Worm (Caenorhabditis elegans) whole organism, L3 larva: ENCODE measurements around the gene npr-39.

Experiments
- ZK546.5 ChIP-seq: sonication (generic microtip); optimal IDR thresholded peaks from 2 replicates; lab custom pipeline; 2017; ENCODE audit warnings: missing biosample characterization, missing genetic modification characterization
- aly-2 ChIP-seq: fragments of 150-350 bp; optimal IDR thresholded peaks from 2 replicates; lab custom pipeline; 2014; ENCODE audit warnings: missing biosample characterization, missing genetic modification characterization
- ama-1 ChIP-seq: fragments of 150-350 bp; optimal IDR thresholded peaks from 2 replicates; lab custom pipeline; 2018
- ceh-16 ChIP-seq: sonication (generic microtip); optimal IDR thresholded peaks from 2 replicates; lab custom pipeline; 2017; ENCODE audit warnings: missing biosample characterization, missing genetic modification characterization
- ceh-28 ChIP-seq: fragments of 150-350 bp; optimal IDR thresholded peaks from 2 replicates; lab custom pipeline; 2014; ENCODE audit warnings: missing biosample characterization, missing genetic modification reagents, missing genetic modification characterization
- ceh-9 ChIP-seq: sonication (generic microtip); optimal IDR thresholded peaks from 2 replicates; lab custom pipeline; 2018; ENCODE audit warnings: missing biosample characterization, missing genetic modification characterization
- daf-12 ChIP-seq: fragments of 150-350 bp; optimal IDR thresholded peaks from 2 replicates; lab custom pipeline; 2014; ENCODE audit warnings: missing biosample characterization, missing genetic modification reagents, missing genetic modification characterization
- egl-27 ChIP-seq: sonication (generic microtip); optimal IDR thresholded peaks from 4 replicates; lab custom pipeline; 2017; ENCODE audit warnings: missing biosample characterization, missing genetic modification reagents, missing genetic modification characterization
- elt-1 ChIP-seq: fragments of 150-350 bp; optimal IDR thresholded peaks from 2 replicates; lab custom pipeline; 2014; ENCODE audit warnings: missing biosample characterization, missing genetic modification characterization
- elt-2 ChIP-seq: sonication (generic microtip); optimal IDR thresholded peaks from 2 replicates; lab custom pipeline; 2016; ENCODE audit warnings: missing genetic modification reagents, mild to moderate bottlenecking, missing genetic modification characterization, missing compliant biosample characterization
- elt-3 ChIP-seq, 3 experiments: fragments of 150-350 bp in 1 of 3; sonication (generic microtip) in 2 of 3; optimal IDR thresholded peaks; 2 replicates in 2 of 3; 4 replicates in 1 of 3; lab custom pipeline; 2014 to 2017; ENCODE audit warnings: missing biosample characterization in 3 of 3, missing genetic modification characterization in 3 of 3
- eor-1 ChIP-seq, 2 experiments: fragments of 150-350 bp; optimal IDR thresholded peaks; 2 replicates each; lab custom pipeline; 2014 to 2018; ENCODE audit warnings: missing biosample characterization in 2 of 2, missing genetic modification characterization in 2 of 2
- fkh-10 ChIP-seq: sonication (generic microtip); optimal IDR thresholded peaks from 2 replicates; lab custom pipeline; 2017; ENCODE audit warnings: missing biosample characterization, missing genetic modification reagents, missing genetic modification characterization
- fos-1 ChIP-seq: fragments of 150-350 bp; optimal IDR thresholded peaks from 2 replicates; lab custom pipeline; 2014; ENCODE audit warnings: missing biosample characterization, missing genetic modification characterization
- hmg-11 ChIP-seq: sonication (generic microtip); optimal IDR thresholded peaks from 2 replicates; lab custom pipeline; 2016; ENCODE audit warnings: missing genetic modification characterization, missing compliant biosample characterization
- jun-1 ChIP-seq: fragments of 150-350 bp; optimal IDR thresholded peaks from 2 replicates; lab custom pipeline; 2014; ENCODE audit warnings: missing biosample characterization, missing genetic modification reagents, missing genetic modification characterization
- lin-15B ChIP-seq: fragments of 150-350 bp; optimal IDR thresholded peaks from 2 replicates; lab custom pipeline; 2014; ENCODE audit warnings: missing biosample characterization, missing genetic modification characterization
- lin-39 ChIP-seq: fragments of 150-350 bp; optimal IDR thresholded peaks from 2 replicates; lab custom pipeline; 2018; ENCODE audit warnings: missing biosample characterization, missing genetic modification reagents, missing genetic modification characterization
- lsy-12 ChIP-seq: sonication (generic microtip); optimal IDR thresholded peaks from 2 replicates; lab custom pipeline; 2016; ENCODE audit warnings: mild to moderate bottlenecking, missing genetic modification characterization, missing compliant biosample characterization
- mdl-1 ChIP-seq: fragments of 150-350 bp; optimal IDR thresholded peaks from 2 replicates; lab custom pipeline; 2014; ENCODE audit warnings: missing biosample characterization, missing genetic modification characterization
- nfya-1 ChIP-seq: sonication (generic microtip); optimal IDR thresholded peaks from 2 replicates; lab custom pipeline; 2017; ENCODE audit warnings: missing genetic modification characterization, mild to moderate bottlenecking, missing compliant biosample characterization, antibody characterized with exemption, moderate library complexity; ENCODE audit not compliant: insufficient read depth
- nhr-11 ChIP-seq: fragments of 150-350 bp; optimal IDR thresholded peaks from 2 replicates; lab custom pipeline; 2014; ENCODE audit warnings: missing biosample characterization, missing genetic modification characterization
- nhr-23 ChIP-seq: fragments of 150-350 bp; optimal IDR thresholded peaks from 2 replicates; lab custom pipeline; 2014; ENCODE audit warnings: missing biosample characterization, missing genetic modification reagents, missing genetic modification characterization
- nhr-28 ChIP-seq: fragments of 150-350 bp; optimal IDR thresholded peaks from 2 replicates; lab custom pipeline; 2014; ENCODE audit warnings: missing biosample characterization, missing genetic modification characterization
- nhr-43 ChIP-seq: sonication (generic microtip); optimal IDR thresholded peaks from 2 replicates; lab custom pipeline; 2016; ENCODE audit warnings: mild to moderate bottlenecking, missing genetic modification characterization, missing compliant biosample characterization; ENCODE audit not compliant: poor library complexity, severe bottlenecking
- nhr-67 ChIP-seq: fragments of 150-350 bp; optimal IDR thresholded peaks from 2 replicates; lab custom pipeline; 2014; ENCODE audit warnings: missing biosample characterization, missing genetic modification characterization
- nhr-76 ChIP-seq: fragments of 150-350 bp; sonication (generic microtip); optimal IDR thresholded peaks from 5 replicates; lab custom pipeline; 2014; ENCODE audit warnings: missing biosample characterization, missing genetic modification characterization
- pqm-1 ChIP-seq: fragments of 150-350 bp; optimal IDR thresholded peaks from 2 replicates; lab custom pipeline; 2017; ENCODE audit warnings: missing biosample characterization, missing genetic modification characterization, inconsistent platforms
- sea-2 ChIP-seq: fragments of 150-350 bp; sonication (generic microtip); optimal IDR thresholded peaks from 4 replicates; lab custom pipeline; 2014; ENCODE audit warnings: missing biosample characterization, missing genetic modification reagents, missing genetic modification characterization
- skn-1 ChIP-seq: fragments of 150-350 bp; optimal IDR thresholded peaks from 2 replicates; lab custom pipeline; 2014; ENCODE audit warnings: missing biosample characterization, missing genetic modification characterization
- tbx-2 ChIP-seq: sonication (generic microtip); optimal IDR thresholded peaks from 2 replicates; lab custom pipeline; 2016; ENCODE audit warnings: mild to moderate bottlenecking, missing genetic modification characterization, missing compliant biosample characterization
- unc-39 ChIP-seq: sonication (generic microtip); optimal IDR thresholded peaks from 4 replicates; lab custom pipeline; 2017; ENCODE audit warnings: missing biosample characterization, missing genetic modification characterization
- unc-62 ChIP-seq: fragments of 150-350 bp; sonication (generic microtip); optimal IDR thresholded peaks from 4 replicates; lab custom pipeline; 2014; ENCODE audit warnings: missing biosample characterization, missing genetic modification reagents, missing genetic modification characterization
- zag-1 ChIP-seq: fragments of 150-350 bp; optimal IDR thresholded peaks from 2 replicates; lab custom pipeline; 2014; ENCODE audit warnings: missing biosample characterization, missing genetic modification characterization
- ztf-11 ChIP-seq: fragments of 150-350 bp; optimal IDR thresholded peaks from 2 replicates; lab custom pipeline; 2014; ENCODE audit warnings: missing biosample characterization, missing genetic modification characterization
- ztf-4 ChIP-seq: fragments of 150-350 bp; optimal IDR thresholded peaks from 2 replicates; lab custom pipeline; 2014; ENCODE audit warnings: missing biosample characterization, missing genetic modification characterization

npr-39 gene

DNA sequence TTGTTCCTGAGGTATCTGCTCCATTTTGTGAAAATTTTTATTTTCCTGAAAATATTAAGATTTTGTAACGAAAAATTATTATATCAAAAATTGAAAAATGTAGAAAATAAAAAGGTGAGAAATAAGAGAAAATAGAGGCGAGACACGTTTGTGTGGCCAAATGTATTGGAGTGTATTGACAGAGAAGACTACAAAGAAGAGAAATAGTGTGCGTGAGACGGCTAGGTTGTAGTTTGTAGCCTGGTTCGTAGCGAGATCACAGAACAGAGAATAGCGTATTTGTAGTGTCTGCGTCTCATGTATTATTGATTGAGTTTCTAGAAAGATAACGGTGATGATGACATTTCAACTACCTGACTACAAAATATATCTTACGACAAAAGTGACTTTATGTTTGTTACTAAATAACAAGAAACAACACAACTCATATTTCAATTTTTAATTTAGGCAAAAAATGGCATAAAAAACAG is 17.2 kb downstream of the npr-39 start, which contains the start of gene nhr-12:
nhr-12 (minus strand) TSS at position 51 of the 470 bp plus-strand sequence.
- TF ChIP-seq skn-1, result peak; percentile 2
- TF ChIP-seq daf-12 (tag; lab: Kevin White, UChicago), result no peak
- TF ChIP-seq eor-1 (tag; optimal IDR thresholded peaks at IDR 0.05; lab: Kevin White, UChicago), result no peak
- no peak for TF ChIP-seq elt-1
- no peak for TF ChIP-seq pqm-1 (tag; lab: Kevin White, UChicago)
- no peak for TF ChIP-seq fkh-10 (GFP tag; lab: Kevin White, UChicago)
- TF ChIP-seq ZK546.5 (tag; lab: Kevin White, UChicago), result no peak
- peak; percentile 45 for TF ChIP-seq elt-2
- TF ChIP-seq lin-15B (tag; lab: Kevin White, UChicago), result no peak
- TF ChIP-seq lsy-12, result no peak
- no peak for TF ChIP-seq egl-27 (tag; lab: Kevin White, UChicago)
- no peak for TF ChIP-seq nhr-23 (tag; lab: Kevin White, UChicago)
- TF ChIP-seq fos-1 (tag; lab: Kevin White, UChicago), result no peak
- TF ChIP-seq mdl-1 (tag; lab: Kevin White, UChicago), result no peak
- TF ChIP-seq unc-39 (tag; lab: Kevin White, UChicago), result no peak
- peak; percentile 8 for TF ChIP-seq nhr-11
- TF ChIP-seq zag-1 (tag; lab: Kevin White, UChicago), result no peak
- no peak for TF ChIP-seq elt-3 (tag; optimal IDR thresholded peaks at IDR 0.05; lab: Kevin White, UChicago)
- TF ChIP-seq ama-1 (lab: Kevin White, UChicago), result no peak
- no peak for TF ChIP-seq ztf-11 (tag; lab: Kevin White, UChicago)
- TF ChIP-seq nfya-1, result peak; percentile 0
- peak; percentile 28 for TF ChIP-seq ceh-28 (tag; lab: Kevin White, UChicago)
- TF ChIP-seq lin-39 (tag; lab: Kevin White, UChicago), result no peak

ce11 chrV:10084864-10085263 is 18.0 kb downstream of the npr-39 start, which contains the start of gene R04B5.6:
Gene R04B5.6 (plus strand): TSS chrV:10085164.
- TF ChIP-seq nhr-76 (tag; lab: Kevin White, UChicago) (peak; percentile 63), zag-1 (tag; lab: Kevin White, UChicago) (no peak), ztf-4 (tag; lab: Kevin White, UChicago) (peak; percentile 18)

- TF ChIP-seq nhr-76 (tag; lab: Kevin White, UChicago) (peak; percentile 35), ceh-16 (tag; lab: Kevin White, UChicago) (no peak)
Observed at ce11 chrV:10086141-10086540, 19.3 kb downstream of the npr-39 start.

DNA sequence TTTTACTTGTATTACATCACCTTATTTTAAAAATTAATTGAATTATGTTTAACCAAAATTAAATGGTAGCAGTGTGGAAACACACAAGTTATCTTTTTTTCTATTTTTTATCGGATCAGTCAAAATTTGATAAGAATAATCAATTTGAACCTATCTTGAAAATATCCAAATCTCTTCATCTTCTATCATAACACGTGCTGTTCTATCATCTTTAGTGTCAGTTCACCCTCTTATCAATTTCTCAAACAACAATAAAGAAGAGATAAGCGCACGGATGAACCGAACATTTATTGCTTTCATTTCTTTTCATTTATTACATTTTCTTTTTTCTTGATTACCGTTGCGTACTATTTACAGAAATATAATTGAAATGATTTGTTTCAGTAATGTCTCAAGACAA is 20.2 kb downstream of the npr-39 start, which contains the start of gene R04B5.5:
R04B5.5 (plus strand) TSS at position 378 of the 400 bp plus-strand sequence.
- TF ChIP-seq sea-2 (GFP tag; lab: Kevin White, UChicago), result no peak
- no peak for TF ChIP-seq lsy-12
- TF ChIP-seq eor-1 (tag; optimal IDR thresholded peaks at IDR 0.05; lab: Kevin White, UChicago), result no peak
- no peak for TF ChIP-seq ZK546.5 (tag; lab: Kevin White, UChicago)
- TF ChIP-seq tbx-2, result no peak
- TF ChIP-seq ztf-4 (tag; lab: Kevin White, UChicago), result peak; percentile 61
- peak; percentile 62 for TF ChIP-seq nhr-76 (tag; lab: Kevin White, UChicago)
- TF ChIP-seq ceh-9 (tag; lab: Kevin White, UChicago), result no peak
- peak; percentile 59 for TF ChIP-seq nhr-43 (tag; lab: Kevin White, UChicago)
- TF ChIP-seq egl-27 (tag; lab: Kevin White, UChicago), result no peak
- peak; percentile 91 for TF ChIP-seq elt-2
- no peak for TF ChIP-seq nhr-28
- no peak for TF ChIP-seq unc-62
- peak; percentile 81 for TF ChIP-seq pqm-1 (tag; lab: Kevin White, UChicago)
- no peak for TF ChIP-seq ceh-16 (tag; lab: Kevin White, UChicago)
- TF ChIP-seq jun-1, result peak; percentile 39
- TF ChIP-seq nhr-67 (tag; lab: Kevin White, UChicago), result no peak
- peak; percentile 60 for TF ChIP-seq nhr-23 (tag; lab: Kevin White, UChicago)
- TF ChIP-seq ceh-28 (tag; lab: Kevin White, UChicago), result peak; percentile 2
- TF ChIP-seq elt-3 (tag; optimal IDR thresholded peaks at IDR 0.05; lab: Kevin White, UChicago), result peak in 1 of 3 experiments; percentile 71
- no peak for TF ChIP-seq hmg-11
- no peak for TF ChIP-seq ztf-11 (tag; lab: Kevin White, UChicago)
- TF ChIP-seq mdl-1 (tag; lab: Kevin White, UChicago), result peak; percentile 18
- no peak for TF ChIP-seq aly-2 (tag; lab: Kevin White, UChicago)
- no peak for TF ChIP-seq fos-1 (tag; lab: Kevin White, UChicago)
- no peak for TF ChIP-seq lin-39 (tag; lab: Kevin White, UChicago)
